Worm (Caenorhabditis elegans): ENCODE data around the gene F38B6.7.
A peak's percentile ranks its signal among the peaks of the same experiment; 100 is the strongest.

F38B6.7 gene

DNA sequence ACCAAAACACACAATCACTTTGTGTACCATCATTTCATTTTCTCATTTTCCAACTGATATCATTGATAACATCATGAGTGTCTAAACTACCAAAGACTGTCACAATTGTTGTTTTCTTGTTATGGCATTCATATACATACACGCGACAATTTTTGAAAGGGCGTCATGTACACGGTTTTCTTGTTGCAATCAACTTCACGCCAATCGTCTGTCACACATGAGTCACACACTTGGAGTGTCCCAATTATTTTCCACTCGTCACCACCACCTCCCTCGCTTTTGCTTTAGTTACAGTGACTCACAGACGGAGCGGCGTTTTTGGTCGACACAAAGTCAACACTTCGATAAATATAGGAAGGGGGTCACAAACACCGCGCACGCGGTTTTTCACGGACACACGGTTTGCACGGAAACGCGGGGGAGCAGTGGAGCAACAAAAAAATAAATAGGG lies 49.8 kb upstream of the F38B6.7 start (continued):
- peak; percentile 54 for TF ChIP-seq nhr-20 (tag; optimal IDR thresholded peaks at IDR 0.05)
- no peak for TF ChIP-seq lin-39 (tag; optimal IDR thresholded peaks at IDR 0.05)
- peak; percentile 59 for TF ChIP-seq elt-2 (tag; optimal IDR thresholded peaks at IDR 0.05)
- no peak for TF ChIP-seq nhr-77 (tag; optimal IDR thresholded peaks at IDR 0.05)
- TF ChIP-seq ama-1 (optimal IDR thresholded peaks at IDR 0.05) = no peak
- TF ChIP-seq mdl-1 (tag; optimal IDR thresholded peaks at IDR 0.05) = no peak
- no peak for TF ChIP-seq lin-13 (GFP tag; optimal IDR thresholded peaks at IDR 0.05)
- no peak for TF ChIP-seq sup-37 (GFP tag; optimal IDR thresholded peaks at IDR 0.05)
- TF ChIP-seq lin-14 (GFP tag; optimal IDR thresholded peaks at IDR 0.05) = peak; percentile 49
- TF ChIP-seq grh-1 (GFP tag; IDR thresholded peaks at IDR 0.05) = no peak
- TF ChIP-seq ets-5 (GFP tag; IDR thresholded peaks at IDR 0.05) = 0 out of 2 replicates have a peak, but pooled peaks have one; percentile 11
- no peak for TF ChIP-seq ceh-8 (GFP tag; optimal IDR thresholded peaks at IDR 0.05)
- peak; percentile 44 for TF ChIP-seq nhr-19 (GFP tag; conservative IDR thresholded peaks at IDR 0.05)
- TF ChIP-seq isw-1 (GFP tag; IDR thresholded peaks at IDR 0.05) = no peak
- TF ChIP-seq unc-30 (tag; optimal IDR thresholded peaks at IDR 0.05) = no peak
- no peak for TF ChIP-seq vab-15 (tag; optimal IDR thresholded peaks at IDR 0.05)
- TF ChIP-seq tbx-2 (tag; optimal IDR thresholded peaks at IDR 0.05) = peak; percentile 22
- no peak for TF ChIP-seq unc-86 (tag; optimal IDR thresholded peaks at IDR 0.05)
- TF ChIP-seq pqm-1 (tag; optimal IDR thresholded peaks at IDR 0.05) = no peak
- TF ChIP-seq C34B4.2 (tag; optimal IDR thresholded peaks at IDR 0.05) = no peak
- no peak for TF ChIP-seq rnt-1 (tag; optimal IDR thresholded peaks at IDR 0.05)
- TF ChIP-seq hlh-17 (GFP tag; optimal IDR thresholded peaks at IDR 0.05; ENCODE audit: borderline replicate concordance) = no peak
- TF ChIP-seq dsc-1 (tag; optimal IDR thresholded peaks at IDR 0.05) = no peak

DNA sequence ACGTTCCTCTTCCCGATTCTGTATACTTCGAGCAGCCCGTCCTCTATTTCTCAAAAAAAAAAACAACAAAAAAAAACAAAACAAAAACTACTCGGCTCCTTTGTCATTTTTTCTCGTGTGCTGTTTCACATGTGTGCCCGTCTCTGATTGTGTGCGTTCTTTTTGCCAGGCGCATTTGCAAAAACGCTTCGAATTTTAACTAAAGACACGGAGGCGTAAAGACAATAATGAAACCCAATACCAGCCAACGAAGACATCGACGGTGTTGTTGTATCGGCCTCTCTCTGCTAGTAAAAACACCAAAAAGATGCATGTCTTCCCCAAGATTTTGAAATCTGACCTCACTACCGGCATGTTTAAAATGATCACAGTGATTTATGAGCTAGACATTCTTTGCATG lies 48.7 kb upstream of the F38B6.7 start:
- TF ChIP-seq fos-1 (tag; optimal IDR thresholded peaks at IDR 0.05) (no peak), nhr-47 (tag; optimal IDR thresholded peaks at IDR 0.05) (no peak), blmp-1 (tag; optimal IDR thresholded peaks at IDR 0.05) (peak; percentile 2), ceh-8 (GFP tag; optimal IDR thresholded peaks at IDR 0.05) (no peak), nhr-71 (tag; optimal IDR thresholded peaks at IDR 0.05) (peak; percentile 29), Y116A8C.19 (tag; optimal IDR thresholded peaks at IDR 0.05; ENCODE audit: borderline replicate concordance) (no peak), pax-3 (tag; optimal IDR thresholded peaks at IDR 0.05) (no peak), nhr-77 (tag; optimal IDR thresholded peaks at IDR 0.05) (no peak), C04F5.9 (tag; optimal IDR thresholded peaks at IDR 0.05) (no peak), lin-13 (GFP tag; optimal IDR thresholded peaks at IDR 0.05) (no peak), swsn-7 (tag; optimal IDR thresholded peaks at IDR 0.05) (no peak), lin-14 (GFP tag; optimal IDR thresholded peaks at IDR 0.05) (peak; percentile 28), ztf-11 (tag; optimal IDR thresholded peaks at IDR 0.05) (no peak), hpl-2 (GFP tag; optimal IDR thresholded peaks at IDR 0.05) (no peak), skn-1 (tag; optimal IDR thresholded peaks at IDR 0.05) (no peak), dpl-1 (GFP tag; optimal IDR thresholded peaks at IDR 0.05) (no peak), ztf-4 (tag; optimal IDR thresholded peaks at IDR 0.05) (no peak), nhr-85 (tag) (peak; percentile 68), mef-2 (tag; optimal IDR thresholded peaks at IDR 0.05) (no peak)

DNA sequence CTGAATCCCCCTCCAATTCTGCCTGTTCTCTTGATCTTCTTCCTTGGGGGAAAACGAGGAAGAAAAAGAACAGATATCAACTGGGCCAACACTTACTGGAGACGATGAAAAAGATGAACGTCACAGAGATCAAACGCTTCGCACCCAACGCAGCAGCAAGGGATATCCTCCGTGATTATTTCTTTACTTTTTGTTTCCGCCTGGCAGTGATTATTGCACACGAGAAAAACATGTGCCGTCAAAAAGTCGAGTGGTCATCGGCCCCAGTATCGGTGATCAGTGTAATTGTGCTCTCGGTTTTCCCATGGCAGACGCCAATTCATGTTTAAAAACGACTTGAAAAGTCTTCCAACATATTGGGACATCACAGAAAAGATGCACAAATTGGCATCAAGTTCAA lies 47.3 kb upstream of the F38B6.7 start:
- no peak for TF ChIP-seq unc-86 (tag; optimal IDR thresholded peaks at IDR 0.05)
- no peak for TF ChIP-seq ces-1 (GFP tag; optimal IDR thresholded peaks at IDR 0.05)
- no peak for TF ChIP-seq isw-1 (GFP tag; IDR thresholded peaks at IDR 0.05)
- TF ChIP-seq ceh-90 (tag; optimal IDR thresholded peaks at IDR 0.05) = no peak
- no peak for TF ChIP-seq lin-15B (tag; optimal IDR thresholded peaks at IDR 0.05)
- no peak for TF ChIP-seq xbp-1 (tag; optimal IDR thresholded peaks at IDR 0.05)
- no peak for TF ChIP-seq fkh-10 (GFP tag; optimal IDR thresholded peaks at IDR 0.05)
- TF ChIP-seq mab-9 (GFP tag; IDR thresholded peaks at IDR 0.05) = no peak
- no peak for TF ChIP-seq mdl-1 (tag; optimal IDR thresholded peaks at IDR 0.05)
- peak; percentile 38 for TF ChIP-seq snu-23 (GFP tag; optimal IDR thresholded peaks at IDR 0.05)
- TF ChIP-seq pag-3 (tag; optimal IDR thresholded peaks at IDR 0.05; ENCODE audit: borderline replicate concordance, insufficient read depth) = no peak
- no peak for TF ChIP-seq nhr-12 (tag; optimal IDR thresholded peaks at IDR 0.05)
- no peak for TF ChIP-seq fkh-8 (tag; optimal IDR thresholded peaks at IDR 0.05)
- TF ChIP-seq fkh-4 (tag; optimal IDR thresholded peaks at IDR 0.05; ENCODE audit: borderline replicate concordance) = no peak
- no peak for TF ChIP-seq snpc-4 (tag; optimal IDR thresholded peaks at IDR 0.05)
- no peak for TF ChIP-seq C34B4.2 (tag; optimal IDR thresholded peaks at IDR 0.05)
- no peak for TF ChIP-seq ceh-88 (GFP tag; IDR thresholded peaks at IDR 0.05)
- no peak for TF ChIP-seq aha-1 (tag; optimal IDR thresholded peaks at IDR 0.05)
